Worm (Caenorhabditis elegans): ENCODE measurements around the gene C10B5.3.

The C10B5.3 gene

ce11 chrV:8560916-8561315 is 27.1 kb downstream of the C10B5.3 start, which contains the start of gene acr-16:
TSS of gene acr-16 (plus strand) at chrV:8561216.
- TF ChIP-seq mes-2 (tag; optimal IDR thresholded peaks at IDR 0.05; ENCODE audit: poor library complexity, severe bottlenecking) (no peak), lin-29 (GFP tag; IDR thresholded peaks at IDR 0.05) (no peak)

ce11 chrV:8555955-8556354 is 32.0 kb downstream of the C10B5.3 start:
- TF ChIP-seq ceh-28 (tag; optimal IDR thresholded peaks at IDR 0.05), result no peak
- no peak for TF ChIP-seq R02D3.7 (tag; optimal IDR thresholded peaks at IDR 0.05)
- TF ChIP-seq attf-4 (tag; optimal IDR thresholded peaks at IDR 0.05), result no peak
- no peak for TF ChIP-seq ceh-82 (tag; optimal IDR thresholded peaks at IDR 0.05)
- TF ChIP-seq dmd-8 (GFP tag; IDR thresholded peaks at IDR 0.05), result no peak
- no peak for TF ChIP-seq nhr-6 (tag; optimal IDR thresholded peaks at IDR 0.05)
- no peak for TF ChIP-seq mdl-1 (tag; optimal IDR thresholded peaks at IDR 0.05)
- TF ChIP-seq zip-2 (tag; optimal IDR thresholded peaks at IDR 0.05), result no peak

DNA sequence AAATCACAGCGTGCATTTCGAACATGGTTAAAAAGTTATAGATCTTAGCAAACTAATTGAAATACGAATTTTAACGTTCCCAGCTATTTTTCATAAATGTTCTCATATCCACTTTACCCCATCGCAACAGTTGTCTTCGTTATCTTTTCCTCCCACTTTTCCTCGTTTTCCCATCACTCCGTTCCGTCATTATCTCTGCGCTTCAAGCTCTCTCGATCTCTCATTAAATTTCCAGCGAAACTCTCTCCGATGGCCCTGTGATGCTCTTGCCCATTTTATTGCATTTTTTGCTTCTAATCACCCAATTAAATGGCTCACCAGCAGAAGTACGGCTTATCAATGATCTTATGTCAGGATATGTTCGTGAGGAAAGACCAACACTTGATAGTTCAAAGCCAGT is 35.5 kb downstream of the C10B5.3 start, which contains the start of gene acr-15:
Gene acr-15 (plus strand): TSS at position 236 of the 400 bp plus-strand sequence.
- TF ChIP-seq tra-1 (GFP tag; IDR thresholded peaks at IDR 0.05) (no peak), duxl-1 (tag; optimal IDR thresholded peaks at IDR 0.05; ENCODE audit: poor library complexity) (no peak), nhr-11 (tag; optimal IDR thresholded peaks at IDR 0.05) (peak; percentile 14), Y75B8A.6 (GFP tag; IDR thresholded peaks at IDR 0.05) (no peak), tag-97 (GFP tag; IDR thresholded peaks at IDR 0.05) (no peak)

DNA sequence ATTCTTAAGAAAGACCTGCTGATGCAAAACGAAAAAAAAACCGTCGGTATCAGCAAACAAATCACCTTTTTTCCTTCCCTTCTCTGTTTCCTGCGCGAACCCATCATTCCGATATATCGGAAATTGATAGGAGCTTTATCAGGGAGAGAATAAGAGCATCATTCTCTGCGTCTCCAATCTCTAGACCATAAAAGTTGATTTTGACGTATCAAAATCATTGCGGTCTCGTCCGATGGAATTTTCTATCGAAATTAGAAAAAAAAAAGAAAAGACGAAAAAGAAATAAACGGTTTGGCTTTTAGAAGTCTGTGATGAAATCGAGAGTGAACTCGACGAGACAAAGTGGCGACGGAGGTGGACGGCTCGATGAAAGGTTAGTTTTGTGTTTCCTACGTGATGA is 39.0 kb downstream of the C10B5.3 start, which contains the start of gene stdh-4:
Gene stdh-4 (plus strand): TSS at position 301 of the 400 bp plus-strand sequence.
- TF ChIP-seq dmd-6 (GFP tag; IDR thresholded peaks at IDR 0.05) (0 out of 2 replicates have a peak, but pooled peaks have one; percentile 13), snpc-4 (tag; optimal IDR thresholded peaks at IDR 0.05) (no peak), tra-1 (GFP tag; IDR thresholded peaks at IDR 0.05) (no peak)

ce11 chrV:8545531-8546224 is 42.3 kb downstream of the C10B5.3 start, which contains the start of the genes slc-17.8 and asns-1:
TSS of gene slc-17.8 (minus strand) at chrV:8545581.
TSS of gene asns-1 (plus strand) at chrV:8546174.
- peak; percentile 90 for TF ChIP-seq set-16 (GFP tag; IDR thresholded peaks at IDR 0.05)
- TF ChIP-seq F26F4.8 (GFP tag; conservative IDR thresholded peaks at IDR 0.05), result no peak

ce11 chrV:8537031-8537430 is 50.9 kb downstream of the C10B5.3 start, which contains the start of gene otpl-4:
TSS of gene otpl-4 (plus strand) at chrV:8537331.
- TF ChIP-seq madf-9 (GFP tag; conservative IDR thresholded peaks at IDR 0.05) (no peak), ceh-44 (GFP tag; IDR thresholded peaks at IDR 0.05) (no peak), unc-39 (tag; optimal IDR thresholded peaks at IDR 0.05) (no peak), nhr-48 (tag; optimal IDR thresholded peaks at IDR 0.05) (no peak), hlh-30 (tag; optimal IDR thresholded peaks at IDR 0.05; ENCODE audit: insufficient read depth) (no peak), ceh-20 (GFP tag; IDR thresholded peaks at IDR 0.05) (no peak), madf-5 (GFP tag; IDR thresholded peaks at IDR 0.05) (no peak), F49E8.2 (tag; optimal IDR thresholded peaks at IDR 0.05; ENCODE audit: borderline replicate concordance) (no peak), unc-62 (GFP tag; optimal IDR thresholded peaks at IDR 0.05 in 1 of 2) (no peak), unc-62 (tag; optimal IDR thresholded peaks at IDR 0.05) (no peak), aly-2 (tag; optimal IDR thresholded peaks at IDR 0.05) (no peak), Y105C5A.15 (GFP tag; IDR thresholded peaks at IDR 0.05) (no peak)

Data from whole organism, L4 larva.